Worm (Caenorhabditis elegans) whole organism, early embryonic: Measurements from ENCODE around the gene T10G3.3.

Experiments used
- aly-1 ChIP-seq: sonication (generic microtip); optimal IDR thresholded peaks from 2 replicates; lab custom pipeline; 2016; ENCODE audit warnings: missing genetic modification characterization, missing compliant biosample characterization
- ets-7 ChIP-seq: sonication (generic microtip); optimal IDR thresholded peaks from 2 replicates; lab custom pipeline; 2016; ENCODE audit warnings: missing genotype, missing genetic modification characterization, missing compliant biosample characterization
- pes-1 ChIP-seq: fragments of 200-800 bp; sonication (Bioruptor generic); IDR thresholded peaks from 2 replicates; pipeline ENCODE4 v1.3.6; 2022; ENCODE audit warnings: missing genetic modification reagents, missing genetic modification characterization, missing compliant biosample characterization
- tbx-11 ChIP-seq: fragments of 200-800 bp; sonication (Bioruptor generic); IDR thresholded peaks from 2 replicates; pipeline ENCODE4 v1.3.6; 2022; ENCODE audit warnings: missing genetic modification characterization, missing compliant biosample characterization

DNA sequence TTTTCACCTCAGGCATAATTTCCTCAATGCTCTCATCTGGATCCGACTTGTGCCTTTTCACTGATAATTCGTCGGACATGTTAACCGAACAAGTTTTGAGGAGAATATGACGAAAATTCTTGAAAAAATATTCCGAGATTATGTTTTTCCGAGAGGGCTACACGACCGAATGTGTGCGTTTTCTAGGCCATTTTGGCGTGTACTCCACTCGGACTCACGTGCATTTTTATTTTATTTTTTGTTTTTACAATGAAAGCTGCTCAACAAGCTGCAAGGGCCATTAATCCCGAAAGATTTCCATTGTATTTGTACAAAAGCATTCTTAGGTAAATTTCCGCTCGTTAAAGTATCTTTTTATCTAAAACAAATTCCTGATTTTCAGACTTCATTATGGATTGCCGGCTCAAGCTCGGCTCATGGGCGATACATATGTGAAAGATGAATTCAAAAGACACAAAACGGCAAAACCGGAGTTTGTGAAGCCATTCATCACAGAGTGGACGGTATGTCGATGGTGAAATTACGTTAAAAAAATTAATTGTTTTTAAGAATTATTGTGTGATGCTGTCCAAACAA is 21.7 kb downstream of the T10G3.3 start, which contains the start of the genes F25H9.6 and F25H9.7:
- TF ChIP-seq pes-1, result peak; percentile 72
- TF ChIP-seq tbx-11 (GFP tag; lab: Robert Waterston, UW), result 0 out of 2 replicates have a peak, but pooled peaks have one; percentile 17
- peak; percentile 37 for TF ChIP-seq ets-7
- no peak for TF ChIP-seq aly-1
